Worm (Caenorhabditis elegans) whole organism, L1 larva: ENCODE data around the gene nphp-2.

Experiments used
- C16A3.4 ChIP-seq: fragments of 150-350 bp; optimal IDR thresholded peaks from 2 replicates; lab custom pipeline; 2014; ENCODE audit warnings: missing biosample characterization, missing genetic modification characterization
- F16B12.6 ChIP-seq: fragments of 150-350 bp; optimal IDR thresholded peaks from 2 replicates; lab custom pipeline; 2014; ENCODE audit warnings: missing biosample characterization, missing genetic modification characterization
- egl-27 ChIP-seq, 2 experiments: fragments of 150-350 bp in 1 of 2; sonication (generic microtip); optimal IDR thresholded peaks; 3 replicates each; lab custom pipeline; 2017 to 2018; ENCODE audit warnings: missing biosample characterization in 2 of 2, missing genetic modification characterization in 2 of 2, missing genetic modification reagents in 2 of 2
- unc-62 ChIP-seq: fragments of 150-350 bp; optimal IDR thresholded peaks from 2 replicates; lab custom pipeline; 2014; ENCODE audit warnings: missing biosample characterization, missing genetic modification reagents, missing genetic modification characterization

ce11 chrV:1937963-1938362, 42.4 kb downstream of the nphp-2 start, which contains the start of gene glb-25:
- TF ChIP-seq egl-27 (tag; optimal IDR thresholded peaks at IDR 0.05; lab: Kevin White, UChicago) = no peak
- TF ChIP-seq C16A3.4 (tag; lab: Kevin White, UChicago) = no peak
- TF ChIP-seq F16B12.6 = no peak
- no peak for TF ChIP-seq unc-62 (GFP tag; lab: Kevin White, UChicago)
